Fruit fly (Drosophila melanogaster) whole organism, prepupa: ENCODE results near the gene TbCMF46.
A peak's percentile ranks its signal among the peaks of the same experiment; 100 is the strongest.

Source experiments
- CG10631 ChIP-seq: fragments of 200-800 bp; sonication (Bioruptor generic); optimal IDR thresholded peaks from 2 replicates; lab custom pipeline; 2016; ENCODE audit warnings: missing biosample characterization, missing genetic modification characterization
- CG10669 ChIP-seq: fragments of 200-800 bp; sonication (Bioruptor generic); optimal IDR thresholded peaks from 3 replicates; lab custom pipeline; 2018; ENCODE audit warnings: missing biosample characterization, mild to moderate bottlenecking, missing genetic modification characterization, moderate library complexity
- CG11294 ChIP-seq: fragments of 200-800 bp; sonication (Bioruptor generic); IDR thresholded peaks from 2 replicates; pipeline ENCODE4 v1.3.6; 2022; ENCODE audit warnings: missing biosample characterization, missing genetic modification characterization
- CG11762 ChIP-seq: fragments of 200-800 bp; sonication (Bioruptor generic); optimal IDR thresholded peaks from 3 replicates; lab custom pipeline; 2016; ENCODE audit warnings: missing biosample characterization, missing genetic modification characterization; ENCODE audit not compliant: insufficient read depth
- CG15336 ChIP-seq: fragments of 200-800 bp; sonication (Bioruptor generic); IDR thresholded peaks from 2 replicates; pipeline ENCODE4 v1.3.6; 2022; ENCODE audit warnings: missing biosample characterization, missing genetic modification characterization
- CG1621 ChIP-seq: fragments of 200-800 bp; sonication (Bioruptor generic); optimal IDR thresholded peaks from 3 replicates; lab custom pipeline; 2018; ENCODE audit warnings: missing biosample characterization, mild to moderate bottlenecking, missing genetic modification characterization
- CG16779 ChIP-seq: fragments of 200-800 bp; sonication (Bioruptor generic); optimal IDR thresholded peaks from 3 replicates; lab custom pipeline; 2017; ENCODE audit warnings: missing biosample characterization, mild to moderate bottlenecking, missing genetic modification characterization
- CG3032 ChIP-seq: fragments of 200-800 bp; optimal IDR thresholded peaks from 2 replicates; lab custom pipeline; 2019; ENCODE audit warnings: missing biosample characterization, mild to moderate bottlenecking, missing genetic modification characterization, moderate library complexity
- CG34406 ChIP-seq: fragments of 200-800 bp; sonication (Bioruptor generic); optimal IDR thresholded peaks from 3 replicates; lab custom pipeline; 2016; ENCODE audit warnings: missing biosample characterization, missing genetic modification characterization
- CG3919 ChIP-seq: fragments of 200-800 bp; sonication (Bioruptor generic); optimal IDR thresholded peaks from 3 replicates; lab custom pipeline; 2016; ENCODE audit warnings: missing biosample characterization, missing genetic modification characterization
- CG4318 ChIP-seq: fragments of 200-800 bp; sonication (Bioruptor generic); optimal IDR thresholded peaks from 3 replicates; lab custom pipeline; 2017; ENCODE audit warnings: missing biosample characterization, mild to moderate bottlenecking, missing genetic modification characterization
- CG6163 ChIP-seq: fragments of 200-800 bp; sonication (Bioruptor generic); IDR thresholded peaks from 3 replicates; pipeline ENCODE4 v1.3.6; 2022; ENCODE audit warnings: missing biosample characterization, missing genetic modification characterization
- CG6276 ChIP-seq: fragments of 200-800 bp; sonication (Bioruptor generic); optimal IDR thresholded peaks from 2 replicates; lab custom pipeline; 2017; ENCODE audit warnings: missing biosample characterization, mild to moderate bottlenecking, missing genetic modification characterization
- CG6854 ChIP-seq: fragments of 200-800 bp; sonication (Bioruptor generic); optimal IDR thresholded peaks from 2 replicates; lab custom pipeline; 2017; ENCODE audit warnings: missing biosample characterization, mild to moderate bottlenecking, missing genetic modification characterization
- CG7368 ChIP-seq: fragments of 200-800 bp; sonication (Bioruptor generic); optimal IDR thresholded peaks from 3 replicates; lab custom pipeline; 2016; ENCODE audit warnings: missing biosample characterization, missing genetic modification characterization
- CG8319 ChIP-seq: fragments of 200-800 bp; sonication (Bioruptor generic); optimal IDR thresholded peaks from 3 replicates; lab custom pipeline; 2016; ENCODE audit warnings: missing biosample characterization, missing genetic modification characterization
- CG8632 ChIP-seq: fragments of 200-800 bp; sonication (Bioruptor generic); optimal IDR thresholded peaks from 3 replicates; lab custom pipeline; 2016; ENCODE audit warnings: missing biosample characterization, missing genetic modification characterization
- CG9139 ChIP-seq: fragments of 200-800 bp; sonication (Bioruptor generic); optimal IDR thresholded peaks from 3 replicates; lab custom pipeline; 2017; ENCODE audit warnings: missing biosample characterization, mild to moderate bottlenecking, missing genetic modification characterization
- Eip78C ChIP-seq: fragments of 200-800 bp; sonication (Bioruptor generic); peaks from one replicate; lab custom pipeline; 2016; ENCODE audit warnings: missing biosample characterization, missing genetic modification characterization
- Eip93F ChIP-seq: fragments of 200-800 bp; sonication (Bioruptor generic); optimal IDR thresholded peaks from 2 replicates; lab custom pipeline; 2016; ENCODE audit warnings: missing biosample characterization, mild to moderate bottlenecking, missing genetic modification characterization
- Ets96B ChIP-seq: fragments of 200-800 bp; optimal IDR thresholded peaks from 2 replicates; lab custom pipeline; 2019; ENCODE audit warnings: missing biosample characterization, mild to moderate bottlenecking, missing genetic modification characterization, moderate library complexity
- Gug ChIP-seq: fragments of 200-800 bp; sonication (Bioruptor generic); IDR thresholded peaks from 2 replicates; pipeline ENCODE4 v1.3.6; 2022; ENCODE audit warnings: missing biosample characterization, missing genetic modification characterization
- Hr4 ChIP-seq: fragments of 200-800 bp; sonication (Bioruptor generic); optimal IDR thresholded peaks from 3 replicates; lab custom pipeline; 2016; ENCODE audit warnings: missing biosample characterization, missing genetic modification characterization
- Lpt ChIP-seq: fragments of 200-800 bp; sonication (Bioruptor generic); optimal IDR thresholded peaks from 3 replicates; lab custom pipeline; 2016; ENCODE audit warnings: missing biosample characterization, missing genetic modification characterization
- Met ChIP-seq: fragments of 200-800 bp; sonication (Bioruptor generic); optimal IDR thresholded peaks from 3 replicates; lab custom pipeline; 2016; ENCODE audit warnings: missing biosample characterization, missing genetic modification characterization
- OdsH ChIP-seq: fragments of 200-800 bp; sonication (Bioruptor generic); optimal IDR thresholded peaks from 3 replicates; lab custom pipeline; 2016; ENCODE audit warnings: missing biosample characterization, missing genetic modification characterization
- Sox102F ChIP-seq: fragments of 200-800 bp; sonication (Bioruptor generic); optimal IDR thresholded peaks from 2 replicates; lab custom pipeline; 2016; ENCODE audit warnings: missing biosample characterization, mild to moderate bottlenecking, missing genetic modification characterization
- Sox15 ChIP-seq: fragments of 200-800 bp; sonication (Bioruptor generic); optimal IDR thresholded peaks from 3 replicates; lab custom pipeline; 2016; ENCODE audit warnings: missing biosample characterization, missing genetic modification characterization
- achi ChIP-seq: fragments of 200-800 bp; sonication (Bioruptor generic); optimal IDR thresholded peaks from 3 replicates; lab custom pipeline; 2016; ENCODE audit warnings: missing biosample characterization, missing genetic modification characterization
- acj6 ChIP-seq: fragments of 200-800 bp; sonication (Bioruptor generic); optimal IDR thresholded peaks from 3 replicates; lab custom pipeline; 2016; ENCODE audit warnings: missing biosample characterization, missing genetic modification characterization
- cyc ChIP-seq: fragments of 200-800 bp; sonication (Bioruptor generic); optimal IDR thresholded peaks from 3 replicates; lab custom pipeline; 2016; ENCODE audit warnings: missing biosample characterization, missing genetic modification characterization
- dac ChIP-seq: fragments of 200-800 bp; sonication (Bioruptor generic); optimal IDR thresholded peaks from 2 replicates; lab custom pipeline; 2017; ENCODE audit warnings: missing biosample characterization, mild to moderate bottlenecking, missing genetic modification characterization
- dsx ChIP-seq: fragments of 200-800 bp; optimal IDR thresholded peaks from 3 replicates; lab custom pipeline; 2019; ENCODE audit warnings: missing biosample characterization, mild to moderate bottlenecking, missing genetic modification characterization, moderate library complexity; ENCODE audit not compliant: poor library complexity, severe bottlenecking
- fkh ChIP-seq: fragments of 200-800 bp; sonication (Bioruptor generic); optimal IDR thresholded peaks from 3 replicates; lab custom pipeline; 2017; ENCODE audit warnings: missing biosample characterization, mild to moderate bottlenecking, missing genetic modification characterization, moderate library complexity
- lz ChIP-seq: fragments of 200-800 bp; sonication (Bioruptor generic); optimal IDR thresholded peaks from 3 replicates; lab custom pipeline; 2016; ENCODE audit warnings: missing biosample characterization, missing genetic modification characterization
- net ChIP-seq: fragments of 200-800 bp; sonication (Bioruptor generic); optimal IDR thresholded peaks from 3 replicates; lab custom pipeline; 2016; ENCODE audit warnings: missing biosample characterization, missing genetic modification characterization
- pdm3 ChIP-seq: fragments of 200-800 bp; sonication (Bioruptor generic); optimal IDR thresholded peaks from 3 replicates; lab custom pipeline; 2016; ENCODE audit warnings: missing biosample characterization, missing genetic modification characterization
- spab ChIP-seq: fragments of 200-800 bp; sonication (Bioruptor generic); optimal IDR thresholded peaks from 2 replicates; lab custom pipeline; 2017; ENCODE audit warnings: missing biosample characterization, mild to moderate bottlenecking, missing genetic modification characterization, missing genetic modification reagents
- svp ChIP-seq: fragments of 200-800 bp; sonication (Bioruptor generic); peaks from one replicate; lab custom pipeline; 2016; ENCODE audit warnings: missing biosample characterization, missing genetic modification characterization
- vri ChIP-seq: fragments of 200-800 bp; sonication (Bioruptor generic); optimal IDR thresholded peaks from 3 replicates; lab custom pipeline; 2016; ENCODE audit warnings: missing biosample characterization, mild to moderate bottlenecking, missing genetic modification characterization

The TbCMF46 gene

dm6 chr2L:9921401-9921800, 3.3 kb downstream of the TbCMF46 start, which contains the start of gene CG4592 (continued):
- TF ChIP-seq CG6163 (GFP tag; lab: Robert Waterston, UW) (peak; percentile 84), cyc (GFP tag; lab: Kevin White, UChicago) (peak; percentile 69), CG15336 (peak; percentile 83), achi (peak; percentile 77), svp (GFP tag; lab: Kevin White, UChicago) (peak; percentile 84), lz (GFP tag; lab: Kevin White, UChicago) (peak; percentile 75), fkh (GFP tag; lab: Kevin White, UChicago) (peak; percentile 97), CG3032 (tag; lab: Kevin White, UChicago) (peak; percentile 72), Sox15 (GFP tag; lab: Kevin White, UChicago) (peak; percentile 28), CG8632 (GFP tag; lab: Kevin White, UChicago) (peak; percentile 70), Gug (GFP tag; lab: Robert Waterston, UW) (peak; percentile 31; the same call in 1 of the 2 replicates), CG7368 (GFP tag; lab: Kevin White, UChicago) (peak; percentile 50), Sox102F (GFP tag; lab: Kevin White, UChicago) (peak; percentile 82), OdsH (GFP tag; lab: Kevin White, UChicago) (no peak), CG16779 (peak; percentile 40), CG6276 (GFP tag; lab: Kevin White, UChicago) (peak; percentile 60), CG11294 (GFP tag; lab: Robert Waterston, UW) (peak; percentile 13; the same call in 1 of the 2 replicates), CG1621 (tag; lab: Kevin White, UChicago) (peak; percentile 65), Eip78C (GFP tag; lab: Kevin White, UChicago) (no peak), pdm3 (GFP tag; lab: Kevin White, UChicago) (no peak), CG8319 (GFP tag; lab: Kevin White, UChicago) (peak; percentile 5), CG10631 (peak; percentile 53), Hr4 (peak; percentile 78), CG10669 (GFP tag; lab: Kevin White, UChicago) (no peak), dsx (GFP tag; lab: Kevin White, UChicago) (peak; percentile 63), CG9139 (GFP tag; lab: Kevin White, UChicago) (peak; percentile 55), net (GFP tag; lab: Kevin White, UChicago) (peak; percentile 77), Ets96B (tag; lab: Kevin White, UChicago) (no peak), dac (GFP tag; lab: Kevin White, UChicago) (no peak)

dm6 chr2L:9919949-9920348, 4.7 kb downstream of the TbCMF46 start, which contains the start of gene CG4594:
CG4594 (plus strand) TSS chr2L:9920160.
- TF ChIP-seq CG34406 (GFP tag; lab: Kevin White, UChicago), result no peak
- peak; percentile 46 for TF ChIP-seq svp (GFP tag; lab: Kevin White, UChicago)

dm6 chr2L:9919218-9919617, 5.4 kb downstream of the TbCMF46 start:
- TF ChIP-seq achi, result no peak

- TF ChIP-seq Sox102F (GFP tag; lab: Kevin White, UChicago) (peak; percentile 71), CG6163 (GFP tag; lab: Robert Waterston, UW) (peak; percentile 76), Gug (GFP tag; lab: Robert Waterston, UW) (peak; percentile 46), svp (GFP tag; lab: Kevin White, UChicago) (peak; percentile 76), fkh (GFP tag; lab: Kevin White, UChicago) (peak; percentile 45), CG34406 (GFP tag; lab: Kevin White, UChicago) (peak; percentile 79), CG9139 (GFP tag; lab: Kevin White, UChicago) (peak; percentile 85), dsx (GFP tag; lab: Kevin White, UChicago) (peak; percentile 35), CG6854 (GFP tag; lab: Kevin White, UChicago) (peak; percentile 7), CG11294 (GFP tag; lab: Robert Waterston, UW) (peak; percentile 29; the same call in 1 of the 2 replicates), Ets96B (tag; lab: Kevin White, UChicago) (peak; percentile 58), CG3919 (GFP tag; lab: Kevin White, UChicago) (peak; percentile 76), Lpt (GFP tag; lab: Kevin White, UChicago) (peak; percentile 68), CG4318 (GFP tag; lab: Kevin White, UChicago) (peak; percentile 8), Met (peak; percentile 80), CG6276 (GFP tag; lab: Kevin White, UChicago) (peak; percentile 90), lz (GFP tag; lab: Kevin White, UChicago) (peak; percentile 77), Hr4 (peak; percentile 89), CG11762 (GFP tag; lab: Kevin White, UChicago) (peak; percentile 47), acj6 (peak; percentile 76), vri (GFP tag; lab: Kevin White, UChicago) (peak; percentile 54), Eip93F (GFP tag; lab: Kevin White, UChicago) (peak; percentile 88), CG16779 (peak; percentile 80), CG8319 (GFP tag; lab: Kevin White, UChicago) (peak; percentile 48), dac (GFP tag; lab: Kevin White, UChicago) (peak; percentile 33), pdm3 (GFP tag; lab: Kevin White, UChicago) (peak; percentile 78), CG8632 (GFP tag; lab: Kevin White, UChicago) (peak; percentile 62), spab (GFP tag; lab: Kevin White, UChicago) (peak; percentile 64)
These were observed 6.4 kb downstream of the TbCMF46 start, which contains the start of the genes CG5885 and CG4598 for dm6 chr2L:9918020-9918959. CG5885 (minus strand) TSS chr2L:9918330. CG4598 (plus strand) TSS chr2L:9918618.
